Worm (Caenorhabditis elegans) whole organism, mixed stage, embryonic: ENCODE measurements around the gene cwn-2.

Experiments
- M03D4.4 ChIP-seq: sonication (generic microtip); optimal IDR thresholded peaks from 2 replicates; lab custom pipeline; 2017; ENCODE audit warnings: mild to moderate bottlenecking, missing genetic modification characterization, missing compliant biosample characterization
- bed-3 ChIP-seq: fragments of 200-800 bp; sonication (Bioruptor generic); optimal IDR thresholded peaks from 3 replicates; lab custom pipeline; 2018; ENCODE audit warnings: mild to moderate bottlenecking, missing genetic modification characterization, moderate library complexity, missing compliant biosample characterization
- blmp-1 ChIP-seq: fragments of 150-350 bp; optimal IDR thresholded peaks from 2 replicates; lab custom pipeline; 2014; ENCODE audit warnings: missing biosample characterization, missing genetic modification characterization
- ceh-43 ChIP-seq: fragments of 200-800 bp; sonication (Bioruptor generic); optimal IDR thresholded peaks from 2 replicates; lab custom pipeline; 2018; ENCODE audit warnings: mild to moderate bottlenecking, missing genetic modification characterization, moderate library complexity, missing compliant biosample characterization
- ceh-83 ChIP-seq: fragments of 200-800 bp; sonication (Bioruptor generic); optimal IDR thresholded peaks from 2 replicates; lab custom pipeline; 2018; ENCODE audit warnings: mild to moderate bottlenecking, missing genetic modification characterization, missing compliant biosample characterization
- ces-1 ChIP-seq: fragments of 150-350 bp; optimal IDR thresholded peaks from 2 replicates; lab custom pipeline; 2014; ENCODE audit warnings: missing biosample characterization, missing genetic modification reagents, missing genetic modification characterization
- cnd-1 ChIP-seq: fragments of 200-800 bp; sonication (Bioruptor generic); optimal IDR thresholded peaks from 2 replicates; lab custom pipeline; 2018; ENCODE audit warnings: mild to moderate bottlenecking, missing genetic modification characterization, missing compliant biosample characterization
- drap-1 ChIP-seq: fragments of 200-800 bp; sonication (Bioruptor generic); optimal IDR thresholded peaks from 3 replicates; lab custom pipeline; 2018; ENCODE audit warnings: mild to moderate bottlenecking, missing genetic modification characterization, missing compliant biosample characterization
- elt-3 ChIP-seq: fragments of 150-350 bp; optimal IDR thresholded peaks from 2 replicates; lab custom pipeline; 2014; ENCODE audit warnings: missing biosample characterization, missing genetic modification characterization
- flh-1 ChIP-seq: fragments of 200-800 bp; sonication (Bioruptor generic); optimal IDR thresholded peaks from 2 replicates; lab custom pipeline; 2018; ENCODE audit warnings: mild to moderate bottlenecking, missing genetic modification characterization, moderate library complexity, missing compliant biosample characterization
- ham-2 ChIP-seq: fragments of 200-800 bp; sonication (Bioruptor generic); optimal IDR thresholded peaks from 2 replicates; lab custom pipeline; 2018; ENCODE audit warnings: mild to moderate bottlenecking, missing genetic modification characterization, missing compliant biosample characterization
- hlh-1 ChIP-seq: fragments of 150-350 bp; optimal IDR thresholded peaks from 2 replicates; lab custom pipeline; 2014; ENCODE audit warnings: missing biosample characterization, missing genetic modification reagents, missing genetic modification characterization
- lin-13 ChIP-seq: fragments of 150-350 bp; optimal IDR thresholded peaks from 2 replicates; lab custom pipeline; 2014; ENCODE audit warnings: missing biosample characterization, missing genetic modification characterization
- lin-32 ChIP-seq: fragments of 200-800 bp; sonication (Bioruptor generic); optimal IDR thresholded peaks from 2 replicates; lab custom pipeline; 2018; ENCODE audit warnings: mild to moderate bottlenecking, missing genetic modification characterization, missing compliant biosample characterization
- lsy-2 ChIP-seq: fragments of 150-350 bp; optimal IDR thresholded peaks from 2 replicates; lab custom pipeline; 2014; ENCODE audit warnings: missing biosample characterization, missing genetic modification characterization
- mab-5 ChIP-seq: fragments of 150-350 bp; optimal IDR thresholded peaks from 2 replicates; lab custom pipeline; 2014; ENCODE audit warnings: missing biosample characterization, missing genetic modification characterization
- mep-1 ChIP-seq: fragments of 150-350 bp; optimal IDR thresholded peaks from 2 replicates; lab custom pipeline; 2017; ENCODE audit warnings: missing biosample characterization, missing genetic modification reagents, missing genetic modification characterization, inconsistent platforms
- mls-2 ChIP-seq: sonication (generic microtip); optimal IDR thresholded peaks from 2 replicates; lab custom pipeline; 2016; ENCODE audit warnings: mild to moderate bottlenecking, missing genetic modification characterization, moderate library complexity, missing compliant biosample characterization
- nhr-12 ChIP-seq: fragments of 150-350 bp; optimal IDR thresholded peaks from 2 replicates; lab custom pipeline; 2014; ENCODE audit warnings: missing biosample characterization, missing genetic modification characterization
- nhr-2 ChIP-seq: fragments of 150-350 bp; optimal IDR thresholded peaks from 2 replicates; lab custom pipeline; 2014; ENCODE audit warnings: missing biosample characterization, missing genetic modification characterization
- nhr-237 ChIP-seq: fragments of 150-350 bp; optimal IDR thresholded peaks from 2 replicates; lab custom pipeline; 2014; ENCODE audit warnings: missing biosample characterization, missing genetic modification characterization
- nhr-76 ChIP-seq: sonication (generic microtip); optimal IDR thresholded peaks from 2 replicates; lab custom pipeline; 2017; ENCODE audit warnings: missing biosample characterization, missing genetic modification characterization
- pha-4 ChIP-seq: fragments of 150-350 bp; optimal IDR thresholded peaks from 2 replicates; lab custom pipeline; 2018; ENCODE audit warnings: missing biosample characterization, missing genetic modification reagents, missing genetic modification characterization
- sem-2 ChIP-seq: fragments of 200-800 bp; sonication (Bioruptor generic); optimal IDR thresholded peaks from 2 replicates; lab custom pipeline; 2018; ENCODE audit warnings: mild to moderate bottlenecking, missing genetic modification characterization, missing compliant biosample characterization
- snpc-4 ChIP-seq: fragments of 150-350 bp; optimal IDR thresholded peaks from 2 replicates; lab custom pipeline; 2014; ENCODE audit warnings: missing biosample characterization, missing genetic modification characterization
- sptf-1 ChIP-seq: sonication (generic microtip); optimal IDR thresholded peaks from 2 replicates; lab custom pipeline; 2017; ENCODE audit warnings: mild to moderate bottlenecking, missing genetic modification characterization, moderate library complexity, missing compliant biosample characterization
- unc-120 ChIP-seq: sonication (generic microtip); optimal IDR thresholded peaks from 2 replicates; lab custom pipeline; 2017; ENCODE audit warnings: missing genetic modification characterization, missing compliant biosample characterization; ENCODE audit not compliant: poor library complexity, severe bottlenecking
- unc-39 ChIP-seq: fragments of 150-350 bp; optimal IDR thresholded peaks from 2 replicates; lab custom pipeline; 2014; ENCODE audit warnings: missing biosample characterization, missing genetic modification characterization
- unc-62 ChIP-seq: fragments of 150-350 bp; optimal IDR thresholded peaks from 2 replicates; lab custom pipeline; 2014; ENCODE audit warnings: missing biosample characterization, missing genetic modification reagents, missing genetic modification characterization
- zip-8 ChIP-seq: fragments of 150-350 bp; optimal IDR thresholded peaks from 2 replicates; lab custom pipeline; 2014; ENCODE audit warnings: missing biosample characterization, missing genetic modification characterization
- ztf-11 ChIP-seq: fragments of 150-350 bp; optimal IDR thresholded peaks from 2 replicates; lab custom pipeline; 2014; ENCODE audit warnings: missing biosample characterization, missing genetic modification characterization

The cwn-2 gene

DNA sequence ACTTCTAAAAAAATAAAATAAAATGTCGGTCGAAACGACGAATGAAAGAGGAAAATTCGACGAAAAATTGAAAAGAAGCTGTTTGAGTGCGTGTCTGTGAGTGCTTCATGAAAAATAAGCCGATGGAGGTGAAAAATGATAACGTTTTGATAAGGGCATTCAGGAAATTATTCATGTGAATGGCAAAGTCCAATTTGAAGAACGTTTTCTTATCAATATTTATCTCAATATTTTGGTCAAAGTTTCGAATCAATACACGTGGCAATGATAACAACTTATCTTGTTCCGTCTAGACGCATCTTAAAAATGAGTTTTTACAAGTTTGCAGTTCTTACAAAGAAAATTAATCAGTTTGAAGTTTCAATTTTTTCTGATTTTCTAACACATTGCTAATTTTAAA lies 8.4 kb upstream of the cwn-2 start:
- TF ChIP-seq nhr-12: no peak
- no peak for TF ChIP-seq mab-5 (tag; lab: Kevin White, UChicago)

DNA sequence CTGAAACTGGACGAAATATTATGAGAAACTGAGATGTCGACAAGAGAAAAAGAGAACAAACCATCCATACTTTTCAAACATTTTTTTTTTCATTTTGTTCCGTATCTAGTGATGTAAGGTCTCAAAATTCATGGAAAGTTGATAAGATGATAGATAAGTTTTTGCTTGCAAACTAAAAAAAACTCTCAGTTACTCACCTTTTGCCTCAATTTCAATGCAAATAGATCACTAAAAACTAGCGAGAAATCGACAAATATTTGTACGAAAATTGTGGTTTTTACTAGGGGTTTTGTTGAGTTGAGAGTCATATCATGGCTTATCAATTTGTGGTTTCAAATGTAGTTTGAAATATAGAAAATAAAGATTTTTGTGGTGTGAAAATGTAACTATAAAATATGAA lies 6.8 kb upstream of the cwn-2 start:
- TF ChIP-seq zip-8 (tag; lab: Kevin White, UChicago) (no peak), lin-13 (tag; lab: Kevin White, UChicago) (no peak), elt-3 (no peak), ztf-11 (no peak), snpc-4 (tag; lab: Kevin White, UChicago) (no peak), lsy-2 (tag; lab: Kevin White, UChicago) (no peak), ceh-83 (GFP tag; lab: Kevin White, UChicago) (no peak), ham-2 (GFP tag; lab: Kevin White, UChicago) (no peak), mep-1 (tag; lab: Kevin White, UChicago) (no peak), pha-4 (tag; lab: Kevin White, UChicago) (no peak)
- TF ChIP-seq, all 35 proteins: peak for 0

DNA sequence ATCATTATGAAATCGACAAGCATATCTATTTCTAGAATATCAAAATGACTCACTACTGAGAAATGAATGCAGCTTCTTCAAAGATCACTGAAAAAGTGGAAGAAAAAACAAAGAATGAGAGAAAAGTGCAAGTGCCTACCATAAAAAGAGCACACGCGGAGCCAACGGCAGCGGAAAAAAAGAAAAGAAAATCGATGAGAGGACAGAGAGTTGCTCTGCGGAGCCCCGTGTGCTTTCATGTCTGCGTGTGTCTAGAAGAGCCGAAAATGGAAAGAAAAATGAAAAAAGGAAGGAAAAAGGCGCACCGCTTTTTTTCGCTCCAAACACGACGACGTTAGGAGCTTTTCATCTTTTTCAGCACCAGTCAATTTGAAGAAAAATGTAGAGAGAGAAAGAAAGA lies 4.9 kb upstream of the cwn-2 start, which contains the start of gene ipla-7:
ipla-7 (minus strand) TSS at position 122 of the 400 bp plus-strand sequence.
- TF ChIP-seq unc-120 (no peak), ham-2 (GFP tag; lab: Kevin White, UChicago) (no peak), ces-1 (GFP tag; lab: Kevin White, UChicago) (peak; percentile 22), mep-1 (tag; lab: Kevin White, UChicago) (no peak), nhr-76 (tag; lab: Kevin White, UChicago) (no peak)

DNA sequence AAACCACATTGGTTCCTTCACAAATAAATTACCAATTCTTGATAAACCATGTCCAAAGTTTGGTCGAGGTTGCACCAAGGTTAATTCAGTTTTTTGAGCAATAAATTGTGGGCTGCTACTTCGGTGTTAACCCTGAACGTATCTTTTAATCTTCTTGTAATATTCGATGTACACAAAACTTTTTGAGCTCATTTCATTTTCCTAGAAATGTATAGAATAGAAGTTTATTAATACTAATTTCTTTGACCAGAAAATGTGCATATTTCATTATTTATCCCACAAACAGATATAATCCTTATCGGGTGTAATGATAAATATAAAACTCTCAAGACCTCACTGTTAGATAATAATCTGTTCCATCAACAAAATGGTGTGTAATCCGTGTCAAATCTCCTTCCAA lies 3.7 kb upstream of the cwn-2 start:
- TF ChIP-seq nhr-2 (tag; lab: Kevin White, UChicago) (no peak), unc-62 (no peak), nhr-76 (tag; lab: Kevin White, UChicago) (no peak), bed-3 (GFP tag; lab: Kevin White, UChicago) (no peak), blmp-1 (no peak), nhr-237 (tag; lab: Kevin White, UChicago) (no peak), cnd-1 (tag; lab: Kevin White, UChicago) (no peak), snpc-4 (tag; lab: Kevin White, UChicago) (no peak), zip-8 (tag; lab: Kevin White, UChicago) (no peak), lsy-2 (tag; lab: Kevin White, UChicago) (no peak), mab-5 (tag; lab: Kevin White, UChicago) (no peak), drap-1 (GFP tag; lab: Kevin White, UChicago) (no peak), ceh-43 (GFP tag; lab: Kevin White, UChicago) (no peak), ces-1 (GFP tag; lab: Kevin White, UChicago) (no peak), unc-39 (no peak), nhr-12 (no peak), M03D4.4 (no peak), ham-2 (GFP tag; lab: Kevin White, UChicago) (no peak), hlh-1 (tag; lab: Kevin White, UChicago) (no peak), lin-32 (no peak)

DNA sequence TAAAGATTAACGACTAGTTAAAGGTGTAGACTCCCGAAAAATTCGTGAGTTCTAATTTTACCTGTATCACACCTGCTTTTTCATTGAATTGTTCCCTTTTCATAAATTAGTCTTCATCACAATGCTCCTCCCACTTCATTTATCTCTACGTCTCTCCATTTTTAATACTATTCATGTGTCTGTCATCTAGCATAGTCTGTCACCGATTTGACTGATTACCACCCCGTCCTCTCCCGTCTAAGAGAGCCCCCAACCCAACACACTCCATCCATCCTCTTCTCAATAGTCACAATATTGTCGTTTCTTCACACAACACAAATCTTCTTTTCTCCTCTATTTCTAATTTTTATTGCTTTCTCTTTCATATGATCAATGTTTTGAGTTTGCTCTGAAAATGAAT lies 2.5 kb upstream of the cwn-2 start:
- no peak for TF ChIP-seq sptf-1
- peak; percentile 98 for TF ChIP-seq unc-62

DNA sequence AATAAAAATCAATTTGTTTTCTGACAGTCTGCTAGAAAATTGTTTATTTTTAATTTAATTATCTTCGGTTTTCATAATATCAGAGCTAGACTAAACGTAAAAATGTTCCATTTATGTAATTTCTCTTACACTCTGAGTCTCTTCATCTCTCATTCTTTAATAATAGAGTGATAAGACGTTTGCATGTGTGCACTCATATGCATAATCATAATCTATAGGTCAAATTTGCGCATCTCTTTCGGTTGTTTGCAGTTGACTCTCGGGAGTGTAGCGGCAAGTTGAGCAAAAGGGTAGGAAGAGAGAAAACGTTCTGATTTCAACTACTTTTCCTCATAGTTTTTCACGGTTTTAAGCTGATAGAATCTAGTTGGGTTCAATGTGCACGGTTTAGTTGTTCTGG lies 1.2 kb upstream of the cwn-2 start:
- TF ChIP-seq lsy-2 (tag; lab: Kevin White, UChicago): no peak
- TF ChIP-seq nhr-76 (tag; lab: Kevin White, UChicago): no peak
- no peak for TF ChIP-seq ham-2 (GFP tag; lab: Kevin White, UChicago)
- TF ChIP-seq sem-2 (GFP tag; lab: Kevin White, UChicago): no peak
- TF ChIP-seq M03D4.4: no peak
- TF ChIP-seq ceh-43 (GFP tag; lab: Kevin White, UChicago): no peak
- TF ChIP-seq ces-1 (GFP tag; lab: Kevin White, UChicago): no peak
- TF ChIP-seq ceh-83 (GFP tag; lab: Kevin White, UChicago): no peak

DNA sequence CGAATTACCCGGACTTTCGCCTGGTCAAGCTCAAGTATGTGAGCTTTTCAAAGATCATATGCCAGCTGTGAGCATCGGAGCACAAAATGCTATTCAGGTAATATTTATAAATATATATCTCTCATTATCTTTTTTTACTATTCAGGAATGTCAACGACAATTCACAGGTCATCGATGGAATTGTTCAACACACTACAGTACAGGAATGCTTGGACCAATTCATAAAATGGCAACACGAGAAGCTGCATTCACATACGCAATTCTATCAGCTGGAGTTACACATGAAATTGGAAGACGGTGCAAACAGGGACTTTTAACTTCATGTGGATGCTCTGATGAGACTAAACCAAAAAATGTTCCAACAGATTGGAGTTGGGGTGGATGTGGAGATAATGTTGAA lies 650 bp downstream of the cwn-2 start:
- no peak for TF ChIP-seq hlh-1 (tag; lab: Kevin White, UChicago)
- no peak for TF ChIP-seq unc-39
- no peak for TF ChIP-seq ham-2 (GFP tag; lab: Kevin White, UChicago)
- no peak for TF ChIP-seq unc-62
- no peak for TF ChIP-seq elt-3
- TF ChIP-seq nhr-76 (tag; lab: Kevin White, UChicago): no peak
- TF ChIP-seq nhr-12: no peak
- TF ChIP-seq unc-120: no peak
- no peak for TF ChIP-seq lin-32
- TF ChIP-seq mep-1 (tag; lab: Kevin White, UChicago): no peak
- no peak for TF ChIP-seq flh-1 (GFP tag; lab: Kevin White, UChicago)
- no peak for TF ChIP-seq lsy-2 (tag; lab: Kevin White, UChicago)
- TF ChIP-seq mab-5 (tag; lab: Kevin White, UChicago): no peak
- no peak for TF ChIP-seq mls-2 (tag; lab: Kevin White, UChicago)
